Worm (Caenorhabditis elegans) whole organism, L1 larva: Measurements from ENCODE around the gene M116.5.

Experiments used
- pag-3 ChIP-seq: sonication (generic microtip); optimal IDR thresholded peaks from 2 replicates; lab custom pipeline; 2017; ENCODE audit warnings: missing genetic modification characterization, mild to moderate bottlenecking, missing compliant biosample characterization, antibody characterized with exemption, borderline replicate concordance; ENCODE audit not compliant: insufficient read depth
- unc-30 ChIP-seq: sonication (generic microtip); optimal IDR thresholded peaks from 2 replicates; lab custom pipeline; 2017; ENCODE audit warnings: missing biosample characterization, missing genetic modification characterization

- TF ChIP-seq pag-3 (tag; lab: Kevin White, UChicago) (no peak), unc-30 (tag; lab: Kevin White, UChicago) (no peak)
Observed at ce11 chrIV:8380266-8380850, 40.5 kb downstream of the M116.5 start.
